Fruit fly (Drosophila melanogaster): ENCODE results near the gene Osi1.

Osi1 gene

DNA sequence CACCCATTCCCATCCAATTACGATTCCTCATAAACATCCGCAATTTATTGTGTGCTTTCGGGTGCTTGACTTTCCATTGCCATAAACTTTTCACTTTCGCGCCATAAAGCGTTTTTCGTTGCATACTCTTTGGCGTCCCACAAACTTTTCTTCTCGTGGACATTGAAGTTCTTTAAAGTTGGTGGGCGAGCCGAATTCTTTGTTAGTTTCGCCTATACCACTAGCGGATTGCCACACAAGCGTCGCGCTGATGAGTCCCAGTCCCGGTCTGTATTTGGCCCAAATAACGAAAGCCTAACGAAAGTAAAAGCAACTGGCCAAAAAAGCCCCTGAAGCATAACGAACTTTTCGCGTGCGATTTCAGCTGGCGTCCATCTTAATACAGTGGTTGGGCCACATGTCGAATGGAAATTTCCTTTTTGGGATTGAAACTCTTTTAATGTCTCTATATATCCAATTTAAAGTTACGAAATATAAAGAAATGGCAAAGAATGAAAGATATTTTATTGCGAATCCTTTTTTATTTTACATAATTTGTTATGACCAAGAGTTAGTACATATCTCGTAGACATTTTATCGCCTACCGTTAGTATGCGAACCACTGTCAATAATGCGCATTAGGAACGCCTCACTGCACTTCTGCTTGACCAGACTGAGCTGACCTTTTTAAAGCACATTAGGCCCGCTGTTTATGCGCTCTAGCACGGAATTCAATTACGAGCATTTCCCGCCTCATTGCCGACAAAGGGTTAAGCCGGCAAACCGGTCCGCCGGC, 37.1 kb downstream of the Osi1 start:
- TF ChIP-seq CG8478 (optimal IDR thresholded peaks at IDR 0.05): no peak
- no peak for TF ChIP-seq CTCF (optimal IDR thresholded peaks at IDR 0.05)

DNA sequence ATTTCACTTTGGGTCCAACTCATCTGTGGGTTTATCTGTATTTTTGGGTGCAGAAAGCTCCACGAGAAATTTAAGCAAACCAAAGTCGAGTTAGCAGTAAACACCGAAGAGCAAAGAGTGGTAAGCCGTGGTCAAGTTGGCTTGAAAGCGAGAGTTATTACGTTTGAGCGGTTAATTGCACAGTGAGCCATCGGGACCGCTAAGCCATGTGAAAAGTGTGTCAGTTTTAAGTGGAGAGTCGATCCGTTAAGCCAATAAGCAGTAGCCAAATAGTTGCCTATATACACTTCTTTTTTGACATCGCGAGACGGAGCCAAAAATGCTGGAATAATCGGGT, 37.7 kb downstream of the Osi1 start:
- TF ChIP-seq CTCF (optimal IDR thresholded peaks at IDR 0.05) (no peak), CG8478 (optimal IDR thresholded peaks at IDR 0.05) (no peak)

DNA sequence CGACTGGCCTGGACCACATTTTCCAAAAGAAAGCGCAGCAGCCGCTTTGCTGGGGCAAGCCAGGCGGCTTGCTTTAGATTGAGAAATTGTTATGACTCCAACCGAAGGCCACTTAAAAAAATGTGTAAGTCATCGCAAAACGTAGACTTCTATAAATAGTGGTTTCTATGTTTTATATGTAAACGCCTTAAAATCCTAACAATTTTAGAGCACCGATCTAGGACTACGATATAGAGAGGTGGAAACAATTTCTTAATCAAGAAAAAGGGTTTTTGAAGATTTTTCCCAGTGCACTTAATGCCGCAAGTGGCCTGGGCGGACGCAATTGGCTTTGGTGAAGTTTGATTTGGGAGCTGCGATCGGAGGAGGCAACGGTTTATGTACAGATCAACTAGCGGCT, 40.9 kb downstream of the Osi1 start:
- TF ChIP-seq CG8478 (optimal IDR thresholded peaks at IDR 0.05) (no peak), CTCF (optimal IDR thresholded peaks at IDR 0.05) (no peak)

dm6 chr3R:6215053-6215882, 41.9 kb downstream of the Osi1 start, which contains the start of gene Osi3:
Osi3 (plus strand) TSS chr3R:6215832.
- TF ChIP-seq CG8478 (optimal IDR thresholded peaks at IDR 0.05) (no peak), CTCF (optimal IDR thresholded peaks at IDR 0.05) (no peak)

DNA sequence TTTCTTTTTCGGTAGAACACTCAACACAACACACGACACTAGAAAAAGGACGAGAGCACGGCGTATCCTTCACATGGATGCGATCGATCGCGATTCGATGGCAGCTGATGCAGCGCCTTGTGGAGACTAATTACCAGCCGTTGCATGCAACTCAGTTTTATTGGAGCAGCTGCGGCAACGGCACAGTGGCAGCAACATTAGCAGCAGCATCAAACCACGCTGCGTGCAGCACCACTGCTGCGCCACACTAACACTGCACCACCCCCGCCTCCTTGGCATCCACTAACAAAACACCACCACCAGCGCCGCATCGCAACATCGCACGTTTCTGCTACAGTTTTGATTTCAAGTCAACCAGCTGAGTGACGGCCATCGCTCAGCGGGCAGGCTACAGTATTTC, 48.3 kb downstream of the Osi1 start, which contains the start of gene Osi4:
Gene Osi4, minus strand, starts transcription at position 101 of the 400 bp plus-strand sequence.
- no peak for TF ChIP-seq CG8478 (optimal IDR thresholded peaks at IDR 0.05)
- no peak for TF ChIP-seq CTCF (optimal IDR thresholded peaks at IDR 0.05)

DNA sequence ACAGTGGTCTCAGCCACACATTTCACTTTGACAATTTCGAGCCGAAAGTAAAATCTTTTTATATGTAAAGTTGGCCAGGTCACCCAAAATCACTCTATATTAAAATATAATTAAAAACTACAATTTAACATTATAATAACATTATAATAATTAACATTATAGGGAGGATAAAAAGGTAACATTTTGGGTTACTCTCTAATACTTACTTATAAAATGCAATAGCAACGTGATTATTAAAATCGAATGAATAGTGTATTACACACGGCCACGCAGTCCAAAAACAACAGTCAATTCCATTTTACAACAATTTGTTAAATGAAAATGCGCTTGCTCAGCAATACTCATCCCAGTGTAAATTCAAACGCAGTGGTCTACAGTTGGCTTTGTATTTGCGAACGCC, 48.8 kb downstream of the Osi1 start:
- no peak for TF ChIP-seq CG8478 (optimal IDR thresholded peaks at IDR 0.05)
- no peak for TF ChIP-seq CTCF (optimal IDR thresholded peaks at IDR 0.05)

Data from S2 (cell line).